Worm (Caenorhabditis elegans): ENCODE measurements around the gene F47B10.5.

Gene F47B10.5

DNA sequence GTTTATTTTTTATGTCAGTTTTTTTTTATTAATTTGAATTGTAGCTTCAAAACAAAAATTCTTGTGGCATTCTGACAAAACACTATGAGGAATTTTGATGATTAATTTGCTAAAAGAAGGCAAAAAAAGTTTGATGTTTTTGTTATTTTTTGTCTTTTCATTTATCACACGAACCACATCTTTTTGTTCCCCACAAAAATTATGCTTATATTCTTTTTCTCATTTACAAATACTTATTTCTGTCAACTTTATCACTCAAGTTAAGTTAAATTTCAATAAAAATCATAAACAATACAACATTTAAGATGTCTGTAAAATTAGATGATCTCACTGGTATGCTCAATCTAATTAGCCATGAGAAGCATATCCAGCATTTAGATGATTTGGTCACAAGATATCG is 2.2 kb downstream of the F47B10.5 start, which contains the start of gene F47B10.6:
Gene F47B10.6, plus strand, starts transcription at position 301 of the 400 bp plus-strand sequence.
- TF ChIP-seq ceh-58 (GFP tag; IDR thresholded peaks at IDR 0.05) (no peak), B0336.3 (GFP tag; IDR thresholded peaks at IDR 0.05) (no peak), mel-28 (tag; optimal IDR thresholded peaks at IDR 0.05; ENCODE audit: borderline replicate concordance) (no peak), F22D6.2 (tag; optimal IDR thresholded peaks at IDR 0.05) (no peak), T07F8.4 (tag; optimal IDR thresholded peaks at IDR 0.05) (no peak), ztf-28 (GFP tag; IDR thresholded peaks at IDR 0.05) (no peak), sdz-38 (tag; optimal IDR thresholded peaks at IDR 0.05) (no peak), cebp-2 (GFP tag; IDR thresholded peaks at IDR 0.05) (no peak), lsl-1 (GFP tag; optimal IDR thresholded peaks at IDR 0.05) (no peak), sea-2 (GFP tag; IDR thresholded peaks at IDR 0.05) (no peak), ets-4 (GFP tag; optimal IDR thresholded peaks at IDR 0.05) (no peak), attf-3 (GFP tag; conservative IDR thresholded peaks at IDR 0.05) (no peak), snpc-1.1 (tag; optimal IDR thresholded peaks at IDR 0.05; ENCODE audit: insufficient read depth) (no peak), C17E4.6 (GFP tag; IDR thresholded peaks at IDR 0.05) (no peak), Y56A3A.18 (GFP tag; IDR thresholded peaks at IDR 0.05) (no peak)

- no peak for TF ChIP-seq tlf-1 (GFP tag; optimal IDR thresholded peaks at IDR 0.05)
- TF ChIP-seq cebp-2 (GFP tag; IDR thresholded peaks at IDR 0.05): no peak
- TF ChIP-seq B0336.3 (GFP tag; IDR thresholded peaks at IDR 0.05): no peak
- no peak for TF ChIP-seq lin-54 (GFP tag; optimal IDR thresholded peaks at IDR 0.05)
- no peak for TF ChIP-seq ceh-91 (GFP tag; IDR thresholded peaks at IDR 0.05)
- TF ChIP-seq snpc-3.4 (tag; optimal IDR thresholded peaks at IDR 0.05): no peak
- no peak for TF ChIP-seq lin-26 (GFP tag; IDR thresholded peaks at IDR 0.05)
- TF ChIP-seq dox-1 (GFP tag; IDR thresholded peaks at IDR 0.05): no peak
- no peak for TF ChIP-seq mcd-1 (GFP tag; IDR thresholded peaks at IDR 0.05)
- TF ChIP-seq let-607 (tag; optimal IDR thresholded peaks at IDR 0.05): no peak
- TF ChIP-seq akir-1 (GFP tag; optimal IDR thresholded peaks at IDR 0.05): no peak
- no peak for TF ChIP-seq attf-3 (GFP tag; conservative IDR thresholded peaks at IDR 0.05)
- no peak for TF ChIP-seq zim-3 (tag; optimal IDR thresholded peaks at IDR 0.05)
Measured at ce11 chrX:10885872-10886271, 4.5 kb downstream of the F47B10.5 start, which contains the start of gene T21E8.5. Gene T21E8.5, plus strand, starts transcription at chrX:10886172.

DNA sequence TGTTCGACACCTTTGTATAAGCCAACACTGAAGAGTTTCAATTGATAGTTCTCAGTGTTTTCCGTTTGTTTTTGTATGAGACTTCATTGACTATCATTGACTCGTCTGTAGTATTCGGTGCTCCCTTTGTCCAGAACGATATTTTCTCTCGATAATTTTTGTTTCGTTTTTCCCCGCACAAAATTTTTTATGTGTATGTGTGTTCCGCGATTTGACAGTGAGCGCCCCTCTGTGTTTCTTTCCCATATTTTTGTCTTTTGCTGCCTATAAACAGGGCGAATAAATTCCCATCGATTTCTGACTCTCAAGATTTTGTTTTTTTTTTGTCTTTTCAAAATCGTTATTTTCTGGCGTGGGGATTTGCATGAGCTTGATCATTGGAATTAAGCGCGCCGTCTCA is 7.2 kb downstream of the F47B10.5 start, which contains the start of gene T21E8.7:
Gene T21E8.7, plus strand, starts transcription at position 301 of the 400 bp plus-strand sequence.
- TF ChIP-seq ceh-58 (GFP tag; IDR thresholded peaks at IDR 0.05) (no peak), ztf-6 (GFP tag; IDR thresholded peaks at IDR 0.05) (no peak), mel-28 (tag; optimal IDR thresholded peaks at IDR 0.05; ENCODE audit: borderline replicate concordance) (no peak), ama-1 (optimal IDR thresholded peaks at IDR 0.05) (no peak), ama-1 (GFP tag; optimal IDR thresholded peaks at IDR 0.05) (no peak), lin-40 (tag; optimal IDR thresholded peaks at IDR 0.05) (no peak), egrh-3 (GFP tag; IDR thresholded peaks at IDR 0.05) (no peak), ztf-28 (GFP tag; IDR thresholded peaks at IDR 0.05) (no peak), lin-35 (GFP tag; optimal IDR thresholded peaks at IDR 0.05) (no peak), K12H6.12 (tag; optimal IDR thresholded peaks at IDR 0.05) (no peak), Y53G8AR.9 (GFP tag; conservative IDR thresholded peaks at IDR 0.05) (no peak), mcd-1 (GFP tag; IDR thresholded peaks at IDR 0.05) (no peak), akir-1 (GFP tag; optimal IDR thresholded peaks at IDR 0.05) (no peak), efl-1 (GFP tag; optimal IDR thresholded peaks at IDR 0.05) (no peak), nhr-90 (tag; optimal IDR thresholded peaks at IDR 0.05) (no peak), madf-3 (GFP tag; IDR thresholded peaks at IDR 0.05) (no peak), unc-62 (GFP tag; optimal IDR thresholded peaks at IDR 0.05) (no peak), Y67H2A.10 (GFP tag; conservative IDR thresholded peaks at IDR 0.05) (no peak), B0035.1 (tag; optimal IDR thresholded peaks at IDR 0.05) (no peak), F33H1.4 (GFP tag; IDR thresholded peaks at IDR 0.05) (no peak)

Measured in whole organism, young adult.